Fruit fly (Drosophila melanogaster) whole organism, wandering third instar larva: Measurements from ENCODE around the gene CG6688.

Experiments used
- Dfd ChIP-seq: fragments of >200 bp; optimal IDR thresholded peaks from 2 replicates; lab custom pipeline; 2017; ENCODE audit warnings: missing biosample characterization, missing genetic modification characterization
- Rel ChIP-seq, 2 experiments: fragments of 200-800 bp; sonication (Bioruptor generic) in 1 of 2; optimal IDR thresholded peaks; 2 replicates in 1 of 2; 3 replicates in 1 of 2; lab custom pipeline; 2016 to 2019; ENCODE audit warnings: mild to moderate bottlenecking in 2 of 2, missing biosample characterization in 2 of 2, missing genetic modification characterization in 2 of 2, moderate library complexity in 1 of 2
- Vsx2 ChIP-seq: fragments of 200-300, 225-300 bp; sonication (Bioruptor generic); optimal IDR thresholded peaks from 2 replicates; lab custom pipeline; 2018; ENCODE audit warnings: missing biosample characterization, missing genetic modification characterization; ENCODE audit not compliant: partially characterized antibody
- dl ChIP-seq, 2 experiments: fragments of 175-275, 200-275 bp in 1 of 2; fragments of 200-275 bp in 1 of 2; sonication (Bioruptor generic); optimal IDR thresholded peaks; lab custom pipeline; 2018; ENCODE audit warnings: mild to moderate bottlenecking in 2 of 2, missing biosample characterization in 2 of 2, missing genetic modification characterization in 2 of 2, moderate library complexity in 2 of 2; ENCODE audit not compliant: partially characterized antibody in 2 of 2, insufficient read depth in 1 of 2
- dmrt93B ChIP-seq: fragments of 200-800 bp; sonication (Bioruptor generic); optimal IDR thresholded peaks from 2 replicates; lab custom pipeline; 2018; ENCODE audit warnings: missing biosample characterization, mild to moderate bottlenecking, missing genetic modification characterization
- h ChIP-seq: fragments of 200-800 bp; sonication (Bioruptor generic); optimal IDR thresholded peaks from 3 replicates; lab custom pipeline; 2016; ENCODE audit warnings: missing biosample characterization, mild to moderate bottlenecking, missing genetic modification characterization

dm6 chr3R:23010406-23010805 lies 1.8 kb upstream of the CG6688 start, which contains the start of gene CG34375:
- TF ChIP-seq Rel (GFP tag; optimal IDR thresholded peaks at IDR 0.05; lab: Kevin White, UChicago) (no peak), Rel (tag; optimal IDR thresholded peaks at IDR 0.05; lab: Kevin White, UChicago) (no peak), Dfd (GFP tag; lab: Kevin White, UChicago) (no peak), h (GFP tag; lab: Kevin White, UChicago) (no peak), Vsx2 (GFP tag; lab: Kevin White, UChicago) (no peak), dl (GFP tag; optimal IDR thresholded peaks at IDR 0.05; lab: Kevin White, UChicago; ENCODE audit: insufficient read depth in 1 of 2, partially characterized antibody in 2 of 2) (no peak), dmrt93B (no peak)
